Fruit fly (Drosophila melanogaster): ENCODE results near the gene CG34263.

DNA sequence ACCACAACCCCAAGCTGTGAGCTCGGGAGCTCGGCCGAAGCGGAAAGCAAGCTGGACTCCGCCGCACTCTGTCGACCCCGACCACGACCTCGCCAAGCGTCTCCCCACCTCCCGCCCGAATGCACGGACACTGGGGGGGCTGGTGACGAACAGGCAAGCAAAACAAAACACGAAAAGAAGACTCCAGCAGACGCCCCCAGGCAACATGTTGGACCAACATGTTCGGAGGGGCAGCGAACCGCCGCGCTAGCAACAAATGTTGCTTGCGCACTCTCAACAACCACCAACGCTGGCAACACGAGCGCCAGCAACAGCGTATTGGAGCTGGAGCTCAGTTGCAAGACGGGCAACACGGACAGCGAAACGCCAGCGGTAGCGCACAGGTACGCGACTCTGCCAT, 16.6 kb upstream of the CG34263 start:
- no peak for TF ChIP-seq psq (optimal IDR thresholded peaks at IDR 0.05)
- no peak for TF ChIP-seq EcR (GFP tag; optimal IDR thresholded peaks at IDR 0.05)
- TF ChIP-seq usp (GFP tag; optimal IDR thresholded peaks at IDR 0.05): no peak
- no peak for TF ChIP-seq pan (optimal IDR thresholded peaks at IDR 0.05)
- no peak for TF ChIP-seq CG8478 (optimal IDR thresholded peaks at IDR 0.05)
- no peak for TF ChIP-seq Dll (optimal IDR thresholded peaks at IDR 0.05)
